Worm (Caenorhabditis elegans) whole organism, L2 larva: ENCODE measurements around the gene F26F4.8.

ENCODE experiments used
- C34F6.9 ChIP-seq: fragments of 150-350 bp; optimal IDR thresholded peaks from 2 replicates; lab custom pipeline; 2014; ENCODE audit warnings: missing biosample characterization, missing genetic modification characterization
- R02D3.7 ChIP-seq: fragments of 150-350 bp; optimal IDR thresholded peaks from 2 replicates; lab custom pipeline; 2014; ENCODE audit warnings: missing biosample characterization, missing genetic modification characterization
- Y55F3AM.14 ChIP-seq: fragments of 200-800 bp; sonication (Bioruptor generic); optimal IDR thresholded peaks from 2 replicates; lab custom pipeline; 2018; ENCODE audit warnings: mild to moderate bottlenecking, missing genetic modification characterization, missing compliant biosample characterization
- ZK546.5 ChIP-seq: sonication (generic microtip); optimal IDR thresholded peaks from 2 replicates; lab custom pipeline; 2017; ENCODE audit warnings: missing biosample characterization, missing genetic modification characterization
- alr-1 ChIP-seq: fragments of 150-350 bp; optimal IDR thresholded peaks from 2 replicates; lab custom pipeline; 2014; ENCODE audit warnings: missing biosample characterization, missing genetic modification characterization
- aly-2 ChIP-seq: fragments of 150-350 bp; optimal IDR thresholded peaks from 2 replicates; lab custom pipeline; 2014; ENCODE audit warnings: missing biosample characterization, missing genetic modification characterization
- ceh-16 ChIP-seq: fragments of 150-350 bp; optimal IDR thresholded peaks from 2 replicates; lab custom pipeline; 2014; ENCODE audit warnings: missing biosample characterization, missing genetic modification characterization
- ceh-82 ChIP-seq: fragments of 150-350 bp; optimal IDR thresholded peaks from 2 replicates; lab custom pipeline; 2014; ENCODE audit warnings: missing biosample characterization, missing genetic modification characterization
- crh-2 ChIP-seq: sonication (generic microtip); optimal IDR thresholded peaks from 2 replicates; lab custom pipeline; 2017; ENCODE audit warnings: missing biosample characterization, missing genetic modification characterization
- elt-1 ChIP-seq: fragments of 150-350 bp; optimal IDR thresholded peaks from 2 replicates; lab custom pipeline; 2014; ENCODE audit warnings: missing biosample characterization, missing genetic modification characterization
- fos-1 ChIP-seq: fragments of 150-350 bp; optimal IDR thresholded peaks from 2 replicates; lab custom pipeline; 2014; ENCODE audit warnings: missing biosample characterization, missing genetic modification characterization
- gmeb-1 ChIP-seq: fragments of 150-350 bp; optimal IDR thresholded peaks from 2 replicates; lab custom pipeline; 2014; ENCODE audit warnings: missing biosample characterization, missing genetic modification characterization
- lsy-2 ChIP-seq, 2 experiments: fragments of 150-350 bp in 1 of 2; sonication (generic microtip) in 1 of 2; optimal IDR thresholded peaks; 2 replicates each; lab custom pipeline; 2014 to 2017; ENCODE audit warnings: missing biosample characterization in 2 of 2, missing genetic modification characterization in 2 of 2
- mab-5 ChIP-seq: fragments of 150-350 bp; optimal IDR thresholded peaks from 2 replicates; lab custom pipeline; 2014; ENCODE audit warnings: missing biosample characterization, missing genetic modification characterization
- mdl-1 ChIP-seq, 2 experiments: fragments of 150-350 bp in 1 of 2; sonication (generic microtip) in 1 of 2; optimal IDR thresholded peaks; 2 replicates each; lab custom pipeline; 2017; ENCODE audit warnings: missing biosample characterization in 2 of 2, missing genetic modification characterization in 2 of 2
- nhr-10 ChIP-seq: sonication (generic microtip); optimal IDR thresholded peaks from 2 replicates; lab custom pipeline; 2017; ENCODE audit warnings: missing biosample characterization, missing genetic modification characterization
- nhr-11 ChIP-seq: fragments of 150-350 bp; optimal IDR thresholded peaks from 2 replicates; lab custom pipeline; 2014; ENCODE audit warnings: missing biosample characterization, missing genetic modification characterization
- nhr-129 ChIP-seq: fragments of 150-350 bp; optimal IDR thresholded peaks from 2 replicates; lab custom pipeline; 2014; ENCODE audit warnings: missing biosample characterization, missing genetic modification characterization
- nhr-21 ChIP-seq: fragments of 150-350 bp; optimal IDR thresholded peaks from 2 replicates; lab custom pipeline; 2014; ENCODE audit warnings: missing biosample characterization, missing genetic modification characterization
- nhr-23 ChIP-seq: fragments of 150-350 bp; optimal IDR thresholded peaks from 2 replicates; lab custom pipeline; 2014; ENCODE audit warnings: missing biosample characterization, missing genetic modification reagents, missing genetic modification characterization
- nhr-237 ChIP-seq: fragments of 150-350 bp; optimal IDR thresholded peaks from 2 replicates; lab custom pipeline; 2014; ENCODE audit warnings: missing biosample characterization, missing genetic modification characterization
- nhr-6 ChIP-seq: fragments of 150-350 bp; optimal IDR thresholded peaks from 2 replicates; lab custom pipeline; 2014; ENCODE audit warnings: missing biosample characterization, missing genetic modification characterization
- nhr-77 ChIP-seq: fragments of 150-350 bp; optimal IDR thresholded peaks from 2 replicates; lab custom pipeline; 2014; ENCODE audit warnings: missing biosample characterization, missing genetic modification characterization
- sem-4 ChIP-seq: fragments of 150-350 bp; optimal IDR thresholded peaks from 2 replicates; lab custom pipeline; 2014; ENCODE audit warnings: missing biosample characterization, missing genetic modification reagents, missing genetic modification characterization
- skn-1 ChIP-seq: sonication (generic microtip); optimal IDR thresholded peaks from 2 replicates; lab custom pipeline; 2017; ENCODE audit warnings: missing biosample characterization, missing genetic modification characterization
- sma-9 ChIP-seq, 2 experiments: fragments of 150-350 bp in 1 of 2; sonication (generic microtip) in 1 of 2; optimal IDR thresholded peaks; 2 replicates each; lab custom pipeline; 2014 to 2016; ENCODE audit warnings: missing genetic modification characterization in 2 of 2, mild to moderate bottlenecking in 1 of 2, missing biosample characterization in 1 of 2, missing compliant biosample characterization in 1 of 2, missing genetic modification reagents in 1 of 2, moderate library complexity in 1 of 2
- snpc-4 ChIP-seq: fragments of 150-350 bp; optimal IDR thresholded peaks from 2 replicates; lab custom pipeline; 2014; ENCODE audit warnings: missing biosample characterization, missing genetic modification characterization
- unc-55 ChIP-seq: fragments of 150-350 bp; sonication (generic microtip); optimal IDR thresholded peaks from 3 replicates; lab custom pipeline; 2014; ENCODE audit warnings: missing biosample characterization, missing genetic modification reagents, missing genetic modification characterization
- ztf-1 ChIP-seq: fragments of 200-800 bp; sonication (Bioruptor generic); conservative IDR thresholded peaks from 2 replicates; pipeline ENCODE4 v1.3.6; 2022; ENCODE audit warnings: missing genetic modification characterization, missing compliant biosample characterization
- ztf-11 ChIP-seq: sonication (generic microtip); optimal IDR thresholded peaks from 2 replicates; lab custom pipeline; 2017; ENCODE audit warnings: missing biosample characterization, missing genetic modification characterization
- ztf-4 ChIP-seq: fragments of 150-350 bp; optimal IDR thresholded peaks from 2 replicates; lab custom pipeline; 2014; ENCODE audit warnings: missing biosample characterization, missing genetic modification characterization

The F26F4.8 gene

DNA sequence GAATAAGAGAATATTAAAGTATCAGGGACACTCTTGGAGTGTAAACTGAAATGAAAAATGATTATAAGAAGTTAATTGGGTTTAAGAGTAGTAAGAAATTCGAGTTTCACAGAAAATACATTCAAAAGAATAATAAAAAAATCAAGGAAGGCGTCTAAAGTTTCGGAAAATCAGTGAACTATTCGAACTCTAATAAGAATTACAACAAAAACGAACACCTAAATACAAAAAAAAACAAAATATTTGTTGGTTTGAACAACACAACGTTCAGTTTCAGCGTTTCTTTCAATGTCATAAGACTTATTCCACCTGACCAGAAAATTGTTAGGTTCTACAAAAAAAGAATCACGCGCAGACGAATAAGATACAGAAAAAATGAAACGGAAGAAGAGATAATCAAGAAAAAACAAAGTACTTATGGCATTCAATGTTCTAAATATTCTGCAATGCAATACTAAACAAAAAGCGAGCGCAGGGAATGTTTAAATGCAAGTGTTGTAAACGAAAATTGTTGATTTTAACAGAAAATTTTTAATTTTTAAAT lies 6.2 kb downstream of the F26F4.8 start, which contains the start of gene nhl-2:
Gene nhl-2 (minus strand): TSS at position 51 of the 544 bp plus-strand sequence.
- no peak for TF ChIP-seq sem-4 (tag; lab: Kevin White, UChicago)

DNA sequence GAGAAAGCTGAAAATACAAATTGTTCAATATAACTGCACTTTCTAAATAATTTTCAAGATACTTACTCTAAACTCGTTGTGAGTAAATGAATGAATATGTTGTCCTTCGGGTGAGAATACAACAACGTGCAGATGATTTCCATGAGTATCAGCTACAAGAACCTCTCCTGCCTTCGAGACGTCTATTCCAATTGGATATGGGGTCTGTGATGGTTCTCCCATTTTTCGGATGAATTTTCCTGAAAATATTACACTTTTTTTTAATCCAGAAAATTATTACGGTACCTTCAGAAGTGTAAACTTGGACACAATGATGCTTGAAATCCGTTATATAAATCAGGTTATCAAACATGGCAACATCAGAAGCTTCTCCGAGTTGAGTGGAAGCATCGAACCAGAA lies 10.0 kb downstream of the F26F4.8 start:
- TF ChIP-seq elt-1 (tag; lab: Kevin White, UChicago) (no peak), nhr-237 (tag; lab: Kevin White, UChicago) (no peak)
- TF ChIP-seq, all 48 proteins: peak for 0

DNA sequence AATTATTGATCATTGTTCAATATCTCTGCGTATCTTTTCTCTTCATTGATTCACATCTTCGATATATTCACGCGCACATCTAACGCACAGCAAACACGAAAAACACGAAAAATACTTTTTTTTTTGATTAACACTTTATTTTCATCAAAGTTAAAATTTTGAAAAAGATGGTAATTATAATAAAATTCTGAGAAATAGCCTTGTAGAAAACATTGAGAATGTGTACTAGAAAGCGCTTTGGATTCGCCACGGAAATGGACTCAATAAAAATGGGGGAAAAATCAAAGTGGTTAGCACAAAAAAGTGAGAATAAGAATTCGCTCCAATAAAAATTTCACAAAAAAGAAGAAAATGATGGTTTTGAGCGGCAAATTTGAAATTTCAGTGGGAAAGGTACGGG lies 11.7 kb downstream of the F26F4.8 start, which contains the start of gene F26F4.6:
Gene F26F4.6 (minus strand): TSS at position 101 of the 400 bp plus-strand sequence.
- TF ChIP-seq snpc-4 (no peak), Y55F3AM.14 (GFP tag; lab: Kevin White, UChicago) (no peak), nhr-237 (tag; lab: Kevin White, UChicago) (no peak), unc-55 (no peak), nhr-11 (tag; lab: Kevin White, UChicago) (no peak), aly-2 (tag; lab: Kevin White, UChicago) (no peak), ztf-11 (tag; lab: Kevin White, UChicago) (no peak), C34F6.9 (tag; lab: Kevin White, UChicago) (no peak), nhr-10 (tag; lab: Kevin White, UChicago) (no peak)

DNA sequence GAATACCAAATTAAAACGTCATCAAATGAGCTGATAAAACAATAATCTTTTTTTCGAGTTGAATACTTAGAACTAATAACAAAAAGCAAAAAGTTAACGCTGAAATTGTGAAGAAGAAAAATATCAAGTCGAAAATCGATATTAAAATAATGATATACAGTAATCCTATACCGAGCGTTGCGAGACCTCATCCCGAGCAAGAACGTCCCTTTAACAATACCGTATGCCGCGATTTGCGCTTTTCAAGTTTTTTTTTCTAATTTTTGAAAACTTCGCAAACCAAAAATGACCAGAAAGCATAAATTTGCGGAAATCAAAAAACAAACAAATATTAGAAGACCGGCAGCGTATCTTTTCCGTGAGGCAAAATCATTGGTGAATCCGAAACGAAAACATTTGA lies 14.3 kb downstream of the F26F4.8 start, which contains the start of gene F26F4.5:
Gene F26F4.5 (minus strand): TSS at position 256 of the 400 bp plus-strand sequence.
- no peak for TF ChIP-seq mdl-1 (tag; optimal IDR thresholded peaks at IDR 0.05; lab: Kevin White, UChicago)
- no peak for TF ChIP-seq ZK546.5 (tag; lab: Kevin White, UChicago)
- TF ChIP-seq aly-2 (tag; lab: Kevin White, UChicago), result no peak
- no peak for TF ChIP-seq nhr-129 (tag; lab: Kevin White, UChicago)
- TF ChIP-seq mab-5 (tag; lab: Kevin White, UChicago), result no peak
- TF ChIP-seq sem-4 (tag; lab: Kevin White, UChicago), result no peak
- no peak for TF ChIP-seq unc-55
- no peak for TF ChIP-seq ztf-4
- no peak for TF ChIP-seq crh-2 (tag; lab: Kevin White, UChicago)
- TF ChIP-seq nhr-77 (tag; lab: Kevin White, UChicago), result no peak
- no peak for TF ChIP-seq skn-1 (tag; lab: Kevin White, UChicago)
- TF ChIP-seq nhr-237 (tag; lab: Kevin White, UChicago), result no peak
- no peak for TF ChIP-seq R02D3.7 (tag; lab: Kevin White, UChicago)
- TF ChIP-seq nhr-6 (tag; lab: Kevin White, UChicago), result no peak
- TF ChIP-seq sma-9 (GFP tag; optimal IDR thresholded peaks at IDR 0.05; lab: Kevin White, UChicago), result no peak
- no peak for TF ChIP-seq sma-9 (tag; optimal IDR thresholded peaks at IDR 0.05; lab: Kevin White, UChicago)
- TF ChIP-seq fos-1 (tag; lab: Kevin White, UChicago), result no peak

DNA sequence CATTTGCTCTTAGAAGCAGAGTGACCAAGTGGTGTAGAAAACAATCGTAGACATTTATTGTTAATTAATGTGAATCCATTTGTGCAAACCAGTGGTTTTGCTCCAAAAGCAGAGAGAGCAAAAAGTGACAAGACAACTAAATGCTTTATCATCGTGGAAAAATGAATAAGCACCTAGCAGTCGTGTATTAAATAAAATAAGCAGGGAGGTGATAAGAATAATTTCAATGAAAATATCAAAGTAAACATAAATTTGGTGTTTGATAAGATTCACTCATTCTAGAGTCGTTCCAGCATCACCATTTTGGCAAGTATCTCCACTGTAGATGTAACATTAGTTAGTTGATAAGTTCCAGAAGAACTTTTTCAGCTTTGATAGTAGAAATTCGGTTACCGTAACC lies 18.0 kb downstream of the F26F4.8 start, which contains the start of gene clec-6:
Gene clec-6 (minus strand): TSS at position 154 of the 400 bp plus-strand sequence.
- TF ChIP-seq sem-4 (tag; lab: Kevin White, UChicago), result no peak
- TF ChIP-seq fos-1 (tag; lab: Kevin White, UChicago), result peak; percentile 84
- TF ChIP-seq, all 48 proteins: peak for 1

DNA sequence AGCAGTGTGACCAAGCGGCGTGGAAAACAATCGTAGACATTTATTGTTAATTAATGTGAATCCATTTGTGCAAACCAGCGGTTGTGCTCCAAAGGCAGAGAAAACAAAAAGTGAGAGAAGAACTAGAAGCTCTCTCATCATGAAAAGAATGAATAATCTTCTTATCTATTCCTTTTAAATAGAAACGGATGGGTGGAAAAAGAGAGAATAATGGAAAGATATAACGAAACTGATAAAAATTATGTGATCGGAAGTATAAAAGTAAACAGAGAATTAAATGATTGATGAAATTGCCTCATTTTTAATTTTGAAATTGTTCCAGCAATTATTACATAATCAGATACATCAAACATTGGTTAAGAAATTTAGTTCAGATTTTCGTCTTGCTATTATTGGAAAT lies 21.8 kb downstream of the F26F4.8 start, which contains the start of gene clec-5:
Gene clec-5 (minus strand): TSS at position 178 of the 400 bp plus-strand sequence.
- TF ChIP-seq fos-1 (tag; lab: Kevin White, UChicago), result peak; percentile 77
- no peak for TF ChIP-seq mab-5 (tag; lab: Kevin White, UChicago)
- no peak for TF ChIP-seq ceh-16
- no peak for TF ChIP-seq elt-1 (tag; lab: Kevin White, UChicago)

DNA sequence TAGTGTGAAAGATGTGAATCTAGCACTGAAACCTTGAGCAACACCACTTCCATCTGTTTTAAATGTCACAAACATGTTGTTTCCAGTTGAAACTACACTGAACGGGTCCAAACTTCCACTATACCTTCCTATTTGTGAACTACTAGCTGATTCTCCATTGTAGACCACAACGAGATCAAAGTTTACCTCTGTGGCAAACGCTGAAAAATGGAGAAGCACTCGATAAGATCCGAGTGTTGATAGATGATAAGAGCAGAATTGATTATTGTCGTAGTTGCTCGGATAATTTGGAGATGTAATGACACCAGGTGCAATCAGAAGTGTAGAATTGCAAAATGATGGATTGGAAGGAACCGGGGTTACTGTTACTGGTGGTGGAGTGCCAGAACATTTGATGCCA lies 23.3 kb downstream of the F26F4.8 start:
- TF ChIP-seq fos-1 (tag; lab: Kevin White, UChicago) (peak; percentile 24), ztf-1 (GFP tag; lab: Robert Waterston, UW) (no peak)
- TF ChIP-seq, all 48 proteins: peak for 1

DNA sequence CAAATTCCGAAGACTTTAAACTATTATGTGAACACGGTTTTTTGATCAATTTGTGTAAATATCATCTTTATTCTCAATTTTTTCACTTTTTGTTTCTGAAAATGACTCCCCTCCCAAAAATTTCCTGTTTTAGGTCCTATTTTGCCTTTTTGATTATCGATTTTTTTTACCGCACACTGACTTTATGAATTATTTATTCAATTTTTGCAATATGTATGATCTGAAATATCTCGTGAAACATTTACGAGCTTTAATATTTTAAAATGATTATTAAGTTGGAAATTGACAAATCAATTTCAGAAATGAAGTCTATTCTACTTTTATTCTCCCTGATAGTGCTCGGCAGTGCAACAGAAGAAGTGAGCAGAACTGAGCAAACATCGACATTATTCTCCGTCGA lies 25.8 kb downstream of the F26F4.8 start, which contains the start of gene C35D10.1:
Gene C35D10.1 (plus strand): TSS at position 301 of the 400 bp plus-strand sequence.
- no peak for TF ChIP-seq nhr-23
- TF ChIP-seq mdl-1 (tag; optimal IDR thresholded peaks at IDR 0.05; lab: Kevin White, UChicago), result no peak
- no peak for TF ChIP-seq ztf-4
- TF ChIP-seq sem-4 (tag; lab: Kevin White, UChicago), result no peak
- no peak for TF ChIP-seq lsy-2 (tag; optimal IDR thresholded peaks at IDR 0.05; lab: Kevin White, UChicago)
- TF ChIP-seq gmeb-1 (tag; lab: Kevin White, UChicago), result no peak
- no peak for TF ChIP-seq nhr-6 (tag; lab: Kevin White, UChicago)
- TF ChIP-seq alr-1 (tag; lab: Kevin White, UChicago), result no peak
- TF ChIP-seq aly-2 (tag; lab: Kevin White, UChicago), result no peak
- TF ChIP-seq elt-1 (tag; lab: Kevin White, UChicago), result no peak
- no peak for TF ChIP-seq ceh-82 (tag; lab: Kevin White, UChicago)
- no peak for TF ChIP-seq nhr-21 (tag; lab: Kevin White, UChicago)
- TF ChIP-seq ZK546.5 (tag; lab: Kevin White, UChicago), result no peak
